Worm (Caenorhabditis elegans): ENCODE data around the gene E02H9.6.

ce11 chrIII:2424783-2425329 lies 11.0 kb upstream of the E02H9.6 start:
- TF ChIP-seq W03F9.2 (tag; optimal IDR thresholded peaks at IDR 0.05) (no peak), him-1 (tag; optimal IDR thresholded peaks at IDR 0.05) (no peak)

Measured in whole organism, L4/young adult.